Fruit fly (Drosophila melanogaster): ENCODE data around the gene Got2.

- TF ChIP-seq Blimp-1 (GFP tag; optimal IDR thresholded peaks at IDR 0.05) (no peak), CG1621 (tag; optimal IDR thresholded peaks at IDR 0.05) (no peak), Gug (GFP tag; IDR thresholded peaks at IDR 0.05) (no peak)
Observed at dm6 chr2L:2007093-2007492, 19.5 kb upstream of the Got2 start, which contains the start of gene CG15353.
